Worm (Caenorhabditis elegans) whole organism, late embryonic: ENCODE data around the gene R03G8.3.

ENCODE experiments used
- C38D4.7 ChIP-seq: fragments of 200-800 bp; sonication (Bioruptor generic); optimal IDR thresholded peaks from 2 replicates; lab custom pipeline; 2018; ENCODE audit warnings: mild to moderate bottlenecking, missing genetic modification characterization, moderate library complexity, missing compliant biosample characterization
- K09A11.1 ChIP-seq: sonication (generic microtip); optimal IDR thresholded peaks from 2 replicates; lab custom pipeline; 2017; ENCODE audit warnings: antibody characterized with exemption, mild to moderate bottlenecking, missing genetic modification characterization, missing compliant biosample characterization; ENCODE audit not compliant: insufficient read depth
- T23F11.4 ChIP-seq: fragments of 200-800 bp; sonication (Bioruptor generic); optimal IDR thresholded peaks from 2 replicates; lab custom pipeline; 2018; ENCODE audit warnings: mild to moderate bottlenecking, missing genetic modification characterization, missing compliant biosample characterization
- ahr-1 ChIP-seq: sonication (generic microtip); optimal IDR thresholded peaks from 2 replicates; lab custom pipeline; 2016; ENCODE audit warnings: missing genetic modification characterization, missing compliant biosample characterization
- ceh-14 ChIP-seq: sonication (generic microtip); optimal IDR thresholded peaks from 2 replicates; lab custom pipeline; 2016; ENCODE audit warnings: missing genotype, missing genetic modification characterization, missing compliant biosample characterization
- ceh-18 ChIP-seq: sonication (generic microtip); optimal IDR thresholded peaks from 2 replicates; lab custom pipeline; 2016; ENCODE audit warnings: missing genetic modification characterization, missing compliant biosample characterization
- ceh-22 ChIP-seq: sonication (generic microtip); optimal IDR thresholded peaks from 2 replicates; lab custom pipeline; 2017; ENCODE audit warnings: missing biosample characterization, missing genetic modification characterization
- ceh-24 ChIP-seq: sonication (generic microtip); optimal IDR thresholded peaks from 2 replicates; lab custom pipeline; 2016; ENCODE audit warnings: mild to moderate bottlenecking, missing genetic modification characterization, missing compliant biosample characterization
- ceh-31 ChIP-seq: sonication (generic microtip); optimal IDR thresholded peaks from 2 replicates; lab custom pipeline; 2016; ENCODE audit warnings: missing genetic modification characterization, missing compliant biosample characterization
- ceh-34 ChIP-seq: sonication (generic microtip); optimal IDR thresholded peaks from 2 replicates; lab custom pipeline; 2016; ENCODE audit warnings: mild to moderate bottlenecking, missing genetic modification characterization, missing compliant biosample characterization
- ceh-48 ChIP-seq: sonication (generic microtip); optimal IDR thresholded peaks from 2 replicates; lab custom pipeline; 2016; ENCODE audit warnings: missing genetic modification characterization, inconsistent platforms, missing compliant biosample characterization
- ceh-6 ChIP-seq: fragments of 200-800 bp; sonication (Bioruptor generic); optimal IDR thresholded peaks from 2 replicates; lab custom pipeline; 2018; ENCODE audit warnings: mild to moderate bottlenecking, missing genetic modification characterization, missing compliant biosample characterization
- ceh-9 ChIP-seq: sonication (generic microtip); optimal IDR thresholded peaks from 2 replicates; lab custom pipeline; 2016; ENCODE audit warnings: mild to moderate bottlenecking, missing genetic modification characterization, inconsistent platforms, missing compliant biosample characterization
- dmd-4 ChIP-seq: sonication (generic microtip); optimal IDR thresholded peaks from 2 replicates; lab custom pipeline; 2016; ENCODE audit warnings: borderline replicate concordance, missing genetic modification characterization, missing compliant biosample characterization
- dve-1 ChIP-seq: sonication (generic microtip); optimal IDR thresholded peaks from 2 replicates; lab custom pipeline; 2017; ENCODE audit warnings: antibody characterized with exemption, mild to moderate bottlenecking, missing genetic modification characterization, missing compliant biosample characterization
- elt-4 ChIP-seq: sonication (generic microtip); optimal IDR thresholded peaks from 2 replicates; lab custom pipeline; 2016; ENCODE audit warnings: missing genetic modification characterization, missing compliant biosample characterization
- eyg-1 ChIP-seq: sonication (generic microtip); optimal IDR thresholded peaks from 2 replicates; lab custom pipeline; 2016; ENCODE audit warnings: missing genotype, missing genetic modification characterization, missing compliant biosample characterization
- fkh-10 ChIP-seq: fragments of 150-350 bp; optimal IDR thresholded peaks from 2 replicates; lab custom pipeline; 2014; ENCODE audit warnings: missing biosample characterization, missing genetic modification reagents, missing genetic modification characterization
- fkh-6 ChIP-seq: sonication (generic microtip); optimal IDR thresholded peaks from 2 replicates; lab custom pipeline; 2016; ENCODE audit warnings: missing genetic modification characterization, missing compliant biosample characterization
- hlh-15 ChIP-seq: sonication (generic microtip); optimal IDR thresholded peaks from 2 replicates; lab custom pipeline; 2016; ENCODE audit warnings: missing genetic modification characterization, missing compliant biosample characterization
- hlh-30 ChIP-seq: sonication (generic microtip); optimal IDR thresholded peaks from 2 replicates; lab custom pipeline; 2017; ENCODE audit warnings: antibody characterized with exemption, missing genetic modification characterization, missing compliant biosample characterization; ENCODE audit not compliant: insufficient read depth
- hlh-8 ChIP-seq: sonication (generic microtip); optimal IDR thresholded peaks from 2 replicates; lab custom pipeline; 2016; ENCODE audit warnings: missing genotype, missing genetic modification characterization, missing compliant biosample characterization
- lim-6 ChIP-seq: sonication (generic microtip); optimal IDR thresholded peaks from 2 replicates; lab custom pipeline; 2016; ENCODE audit warnings: missing genetic modification characterization, missing compliant biosample characterization
- lin-11 ChIP-seq: fragments of 200-800 bp; sonication (Bioruptor generic); optimal IDR thresholded peaks from 2 replicates; lab custom pipeline; 2018; ENCODE audit warnings: mild to moderate bottlenecking, missing genetic modification characterization, missing compliant biosample characterization
- madf-2 ChIP-seq: sonication (generic microtip); optimal IDR thresholded peaks from 2 replicates; lab custom pipeline; 2017; ENCODE audit warnings: missing genetic modification characterization, missing compliant biosample characterization
- nfya-1 ChIP-seq: sonication (generic microtip); optimal IDR thresholded peaks from 2 replicates; lab custom pipeline; 2017; ENCODE audit warnings: missing genetic modification characterization, mild to moderate bottlenecking, missing compliant biosample characterization, antibody characterized with exemption, moderate library complexity
- nhr-11 ChIP-seq: fragments of 150-350 bp; optimal IDR thresholded peaks from 2 replicates; lab custom pipeline; 2014; ENCODE audit warnings: missing biosample characterization, missing genetic modification characterization
- nhr-232 ChIP-seq: sonication (generic microtip); optimal IDR thresholded peaks from 2 replicates; lab custom pipeline; 2016; ENCODE audit warnings: missing genetic modification characterization, missing compliant biosample characterization
- pag-3 ChIP-seq: sonication (generic microtip); optimal IDR thresholded peaks from 2 replicates; lab custom pipeline; 2016; ENCODE audit warnings: missing compliant biosample characterization, missing genetic modification characterization, borderline replicate concordance
- pax-1 ChIP-seq: fragments of 150-350 bp; optimal IDR thresholded peaks from 2 replicates; lab custom pipeline; 2014; ENCODE audit warnings: missing biosample characterization, missing genetic modification characterization
- pha-4 ChIP-seq: fragments of 150-350 bp; optimal IDR thresholded peaks from 2 replicates; lab custom pipeline; 2018; ENCODE audit warnings: missing biosample characterization, missing genetic modification reagents, missing genetic modification characterization
- pqm-1 ChIP-seq: sonication (generic microtip); optimal IDR thresholded peaks from 2 replicates; lab custom pipeline; 2016; ENCODE audit warnings: missing genetic modification characterization, missing compliant biosample characterization
- ref-2 ChIP-seq: sonication (generic microtip); optimal IDR thresholded peaks from 2 replicates; lab custom pipeline; 2016; ENCODE audit warnings: missing genetic modification characterization, missing compliant biosample characterization
- sox-2 ChIP-seq: fragments of 200-800 bp; sonication (Bioruptor generic); IDR thresholded peaks from 2 replicates; pipeline ENCODE4 v1.3.6; 2022; ENCODE audit warnings: missing genetic modification reagents, missing genetic modification characterization, missing compliant biosample characterization
- sox-4 ChIP-seq: sonication (generic microtip); optimal IDR thresholded peaks from 2 replicates; lab custom pipeline; 2017; ENCODE audit warnings: mild to moderate bottlenecking, missing genetic modification characterization, inconsistent platforms, missing compliant biosample characterization
- tbx-2 ChIP-seq: sonication (generic microtip); optimal IDR thresholded peaks from 2 replicates; lab custom pipeline; 2016; ENCODE audit warnings: missing genetic modification characterization, missing compliant biosample characterization
- tbx-7 ChIP-seq: sonication (generic microtip); optimal IDR thresholded peaks from 2 replicates; lab custom pipeline; 2016; ENCODE audit warnings: missing genotype, missing genetic modification characterization, missing compliant biosample characterization
- ttx-3 ChIP-seq: sonication (generic microtip); optimal IDR thresholded peaks from 2 replicates; lab custom pipeline; 2016; ENCODE audit warnings: missing genetic modification reagents, missing genetic modification characterization, missing compliant biosample characterization
- zip-5 ChIP-seq: sonication (generic microtip); optimal IDR thresholded peaks from 2 replicates; lab custom pipeline; 2016; ENCODE audit warnings: missing genetic modification characterization, missing compliant biosample characterization

The R03G8.3 gene

DNA sequence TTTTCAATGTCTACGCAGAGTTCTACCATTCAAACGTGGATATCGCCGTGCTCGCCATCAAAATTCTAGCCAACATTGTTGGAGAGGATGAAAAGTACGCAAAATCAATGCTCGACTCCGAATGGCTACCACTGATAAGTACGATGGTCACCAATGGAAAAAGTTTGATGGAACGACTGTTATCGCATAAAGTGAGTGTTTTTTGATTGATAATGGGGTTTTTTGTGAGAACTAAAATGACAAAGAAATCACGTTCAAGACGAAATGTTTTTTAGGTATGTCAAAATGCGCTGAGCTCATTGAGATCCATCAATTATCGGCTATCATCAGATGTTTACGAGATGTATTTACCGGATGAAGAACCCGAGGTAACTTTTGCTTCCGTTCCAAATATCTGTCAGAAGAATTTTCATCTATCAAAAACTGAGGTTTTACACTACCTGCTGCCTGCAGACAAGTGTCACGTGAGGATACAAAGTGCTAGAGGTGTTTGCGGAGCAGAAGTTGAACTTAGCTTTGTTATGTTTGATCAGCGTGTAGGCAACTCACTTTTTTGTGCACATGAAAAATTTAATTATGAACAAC lies 15.5 kb downstream of the R03G8.3 start:
- TF ChIP-seq tbx-2 (tag; lab: Kevin White, UChicago) (no peak), hlh-15 (no peak), ref-2 (tag; lab: Kevin White, UChicago) (no peak), pax-1 (tag; lab: Kevin White, UChicago) (no peak), ceh-34 (tag; lab: Kevin White, UChicago) (no peak), pha-4 (tag; lab: Kevin White, UChicago) (no peak), madf-2 (tag; lab: Kevin White, UChicago) (no peak)
- TF ChIP-seq, all 69 proteins: peak for 0

- TF ChIP-seq ahr-1 = no peak
- TF ChIP-seq tbx-7 (tag; lab: Kevin White, UChicago) = no peak
- TF ChIP-seq ceh-22 (tag; lab: Kevin White, UChicago) = no peak
- no peak for TF ChIP-seq lim-6 (tag; lab: Kevin White, UChicago)
These were observed 17.9 kb downstream of the R03G8.3 start for ce11 chrX:13108664-13109063.

DNA sequence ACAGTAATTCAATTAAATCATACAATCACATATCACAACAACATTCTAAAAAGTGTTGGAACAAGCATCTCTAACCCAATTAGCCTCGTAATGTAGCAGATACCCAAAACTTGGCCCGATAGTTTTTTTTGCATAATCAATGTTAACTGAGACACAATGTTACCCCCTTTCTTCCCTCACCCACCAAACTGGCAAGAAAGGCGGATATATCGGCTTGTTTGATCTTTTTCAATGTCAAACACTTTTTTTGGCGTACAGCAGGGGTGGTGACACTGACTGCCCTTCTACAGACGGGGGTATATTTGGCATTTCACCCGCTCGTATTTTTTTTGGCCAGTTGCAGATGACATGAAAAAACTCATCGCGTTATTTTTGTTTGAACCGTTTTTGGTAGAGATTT lies 19.2 kb downstream of the R03G8.3 start:
- TF ChIP-seq hlh-8 (tag; lab: Kevin White, UChicago) (no peak), ceh-24 (tag; lab: Kevin White, UChicago) (no peak), tbx-2 (tag; lab: Kevin White, UChicago) (no peak), ref-2 (tag; lab: Kevin White, UChicago) (no peak), pha-4 (tag; lab: Kevin White, UChicago) (no peak), ceh-48 (tag; lab: Kevin White, UChicago) (no peak), tbx-7 (tag; lab: Kevin White, UChicago) (no peak), ceh-31 (no peak), sox-2 (no peak), pqm-1 (tag; lab: Kevin White, UChicago) (no peak), ceh-6 (GFP tag; lab: Kevin White, UChicago) (no peak), zip-5 (tag; lab: Kevin White, UChicago) (no peak), fkh-10 (no peak), dmd-4 (tag; lab: Kevin White, UChicago) (no peak), eyg-1 (tag; lab: Kevin White, UChicago) (no peak), ceh-34 (tag; lab: Kevin White, UChicago) (no peak), ceh-9 (tag; lab: Kevin White, UChicago) (no peak), hlh-15 (no peak), fkh-6 (no peak), dve-1 (tag; lab: Kevin White, UChicago) (no peak)
- TF ChIP-seq, all 69 proteins: peak for 0

DNA sequence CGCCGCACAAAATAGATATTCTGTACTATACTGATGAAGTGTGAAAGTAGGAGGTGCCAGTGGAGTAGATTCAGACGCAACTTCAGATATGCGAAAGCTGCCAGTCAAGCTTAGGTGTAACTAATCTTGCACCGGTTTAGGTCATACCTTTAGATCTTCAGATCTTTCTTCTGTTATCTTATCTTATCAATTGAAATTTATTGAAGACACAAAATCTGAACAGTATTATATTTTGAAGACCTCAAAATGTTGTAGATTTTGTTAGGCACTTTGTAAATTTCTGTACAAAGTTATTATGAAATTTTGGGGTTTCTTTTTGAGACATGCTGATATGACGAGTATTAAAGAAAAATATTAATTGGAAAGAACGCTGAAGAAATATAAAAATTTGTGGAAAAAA lies 21.9 kb downstream of the R03G8.3 start:
- TF ChIP-seq sox-4 = no peak
- TF ChIP-seq elt-4 = no peak
- no peak for TF ChIP-seq nhr-232
- TF ChIP-seq T23F11.4 (GFP tag; lab: Kevin White, UChicago) = no peak
- TF ChIP-seq ceh-31 = no peak
- no peak for TF ChIP-seq ref-2 (tag; lab: Kevin White, UChicago)
- TF ChIP-seq lin-11 (tag; lab: Kevin White, UChicago) = no peak
- no peak for TF ChIP-seq ttx-3
- no peak for TF ChIP-seq zip-5 (tag; lab: Kevin White, UChicago)
- no peak for TF ChIP-seq ceh-18
- no peak for TF ChIP-seq pag-3 (tag; lab: Kevin White, UChicago)
- no peak for TF ChIP-seq ceh-14 (tag; lab: Kevin White, UChicago)
- TF ChIP-seq pqm-1 (tag; lab: Kevin White, UChicago) = no peak
- TF ChIP-seq C38D4.7 (GFP tag; lab: Kevin White, UChicago) = no peak
- no peak for TF ChIP-seq hlh-15
- no peak for TF ChIP-seq nfya-1 (tag; lab: Kevin White, UChicago)
- TF ChIP-seq fkh-10 = no peak
- no peak for TF ChIP-seq K09A11.1
- TF ChIP-seq nhr-11 (tag; lab: Kevin White, UChicago) = no peak
- no peak for TF ChIP-seq hlh-30
